Fruit fly (Drosophila melanogaster) whole organism, embryonic: Measurements from ENCODE around the gene Vm26Ab.
A peak's percentile ranks its signal among the peaks of the same experiment; 100 is the strongest.

Experiments
- Blimp-1 ChIP-seq: fragments of 200-800 bp; sonication (Bioruptor generic); optimal IDR thresholded peaks from 3 replicates; lab custom pipeline; 2018; ENCODE audit warnings: missing biosample characterization, missing genetic modification characterization, mild to moderate bottlenecking, moderate library complexity, missing genetic modification reagents
- BtbVII ChIP-seq: fragments of 200-800 bp; sonication (Bioruptor generic); optimal IDR thresholded peaks from 3 replicates; lab custom pipeline; 2017; ENCODE audit warnings: missing biosample characterization, mild to moderate bottlenecking, missing genetic modification characterization
- CG11247 ChIP-seq: fragments of 200-800 bp; sonication (Bioruptor generic); IDR thresholded peaks from 2 replicates; pipeline ENCODE4 v1.3.6; 2022; ENCODE audit warnings: missing biosample characterization, missing genetic modification characterization
- CG12071 ChIP-seq: fragments of 200-800 bp; sonication (Bioruptor generic); optimal IDR thresholded peaks from 3 replicates; lab custom pipeline; 2018; ENCODE audit warnings: missing biosample characterization, mild to moderate bottlenecking, missing genetic modification characterization
- CG1233 ChIP-seq: fragments of 200-800 bp; sonication (Bioruptor generic); optimal IDR thresholded peaks from 4 replicates; lab custom pipeline; 2018; ENCODE audit warnings: missing biosample characterization, mild to moderate bottlenecking, missing genetic modification characterization
- CG12744 ChIP-seq: fragments of 200-800 bp; sonication (Bioruptor generic); optimal IDR thresholded peaks from 2 replicates; lab custom pipeline; 2016; ENCODE audit warnings: missing biosample characterization, missing genetic modification characterization
- CG13894 ChIP-seq: fragments of 200-800 bp; sonication (Bioruptor generic); optimal IDR thresholded peaks from 3 replicates; lab custom pipeline; 2018; ENCODE audit warnings: missing biosample characterization, mild to moderate bottlenecking, missing genetic modification characterization, moderate library complexity
- CG15011 ChIP-seq: fragments of 200-800 bp; sonication (Bioruptor generic); optimal IDR thresholded peaks from 3 replicates; lab custom pipeline; 2018; ENCODE audit warnings: missing biosample characterization, mild to moderate bottlenecking, missing genetic modification characterization
- CG2120 ChIP-seq: fragments of 200-800 bp; sonication (Bioruptor generic); optimal IDR thresholded peaks from 3 replicates; lab custom pipeline; 2016; ENCODE audit warnings: missing biosample characterization, missing genetic modification characterization
- CG2712 ChIP-seq: fragments of 200-800 bp; optimal IDR thresholded peaks from 3 replicates; lab custom pipeline; 2019; ENCODE audit warnings: missing biosample characterization, mild to moderate bottlenecking, missing genetic modification characterization, moderate library complexity
- CG31365 ChIP-seq: fragments of 200-800 bp; sonication (Bioruptor generic); optimal IDR thresholded peaks from 2 replicates; lab custom pipeline; 2018; ENCODE audit warnings: missing biosample characterization, mild to moderate bottlenecking, missing genetic modification characterization
- CG3281 ChIP-seq: fragments of 200-800 bp; sonication (Bioruptor generic); optimal IDR thresholded peaks from 3 replicates; lab custom pipeline; 2017; ENCODE audit warnings: missing biosample characterization, mild to moderate bottlenecking, missing genetic modification characterization
- CG33213 ChIP-seq: fragments of 200-800 bp; sonication (Bioruptor generic); optimal IDR thresholded peaks from 3 replicates; lab custom pipeline; 2016; ENCODE audit warnings: missing biosample characterization, missing genetic modification characterization
- CG4328 ChIP-seq: fragments of 200-800 bp; sonication (Bioruptor generic); optimal IDR thresholded peaks from 3 replicates; lab custom pipeline; 2017; ENCODE audit warnings: missing biosample characterization, missing genetic modification reagents, missing genetic modification characterization
- CG5180 ChIP-seq: fragments of 200-800 bp; sonication (Bioruptor generic); optimal IDR thresholded peaks from 3 replicates; lab custom pipeline; 2017; ENCODE audit warnings: missing biosample characterization, missing genetic modification characterization, mild to moderate bottlenecking, moderate library complexity, missing genetic modification reagents
- CG7745 ChIP-seq: fragments of 200-800 bp; sonication (Bioruptor generic); optimal IDR thresholded peaks from 2 replicates; lab custom pipeline; 2018; ENCODE audit warnings: missing biosample characterization, mild to moderate bottlenecking, missing genetic modification characterization, moderate library complexity
- CG8388 ChIP-seq: fragments of 200-800 bp; sonication (Bioruptor generic); optimal IDR thresholded peaks from 2 replicates; lab custom pipeline; 2019; ENCODE audit warnings: missing biosample characterization, mild to moderate bottlenecking, missing genetic modification characterization, moderate library complexity
- CG8924 ChIP-seq: fragments of 200-800 bp; optimal IDR thresholded peaks from 3 replicates; lab custom pipeline; 2019; ENCODE audit warnings: missing biosample characterization, mild to moderate bottlenecking, missing genetic modification characterization, moderate library complexity
- CkIIα-i1 ChIP-seq: fragments of 200-800 bp; sonication (Bioruptor generic); IDR thresholded peaks from 2 replicates; pipeline ENCODE4 v1.3.6; 2022; ENCODE audit warnings: missing biosample characterization, missing genetic modification characterization
- Deaf1 ChIP-seq: fragments of 200-800 bp; optimal IDR thresholded peaks from 3 replicates; lab custom pipeline; 2019; ENCODE audit warnings: missing biosample characterization, mild to moderate bottlenecking, missing genetic modification characterization, moderate library complexity
- Eip74EF ChIP-seq, 2 experiments: fragments of 200-800 bp in 1 of 2; fragments of >200 bp in 1 of 2; sonication (Bioruptor generic) in 1 of 2; optimal IDR thresholded peaks; 2 replicates each; lab custom pipeline; 2017 to 2019; ENCODE audit warnings: missing biosample characterization in 2 of 2, missing genetic modification characterization in 2 of 2, mild to moderate bottlenecking in 1 of 2, moderate library complexity in 1 of 2
- Fer1 ChIP-seq: fragments of 200-800 bp; sonication (Bioruptor generic); optimal IDR thresholded peaks from 2 replicates; lab custom pipeline; 2017; ENCODE audit warnings: missing biosample characterization, mild to moderate bottlenecking, missing genetic modification characterization
- Hey ChIP-seq: fragments of 200-800 bp; sonication (Bioruptor generic); optimal IDR thresholded peaks from 3 replicates; lab custom pipeline; 2018; ENCODE audit warnings: missing biosample characterization, mild to moderate bottlenecking, missing genetic modification characterization
- Hmr ChIP-seq: fragments of 200-800 bp; sonication (Bioruptor generic); optimal IDR thresholded peaks from 3 replicates; lab custom pipeline; 2017; ENCODE audit warnings: mild to moderate bottlenecking, missing biosample characterization, missing genetic modification reagents, missing genetic modification characterization
- Hr51 ChIP-seq, 2 experiments: fragments of 200-800 bp; sonication (Bioruptor generic); optimal IDR thresholded peaks; 2 replicates in 1 of 2; 3 replicates in 1 of 2; lab custom pipeline; 2016 to 2018; ENCODE audit warnings: missing biosample characterization in 2 of 2, missing genetic modification characterization in 2 of 2, mild to moderate bottlenecking in 1 of 2, moderate library complexity in 1 of 2
- Jarid2 ChIP-seq: fragments of 200-800 bp; sonication (Bioruptor generic); optimal IDR thresholded peaks from 3 replicates; lab custom pipeline; 2017; ENCODE audit warnings: mild to moderate bottlenecking, missing biosample characterization, missing genetic modification reagents, missing genetic modification characterization
- Med ChIP-seq: fragments of 200-800 bp; sonication (Bioruptor generic); peaks from one replicate; lab custom pipeline; 2016; ENCODE audit warnings: missing biosample characterization, missing genetic modification characterization, mild to moderate bottlenecking, inconsistent platforms, moderate library complexity
- NC2β ChIP-seq: fragments of 200-800 bp; sonication (Bioruptor generic); optimal IDR thresholded peaks from 2 replicates; lab custom pipeline; 2016; ENCODE audit warnings: missing biosample characterization, missing genetic modification characterization
- Nf-YB ChIP-seq: fragments of 200-800 bp; sonication (Bioruptor generic); optimal IDR thresholded peaks from 3 replicates; lab custom pipeline; 2019; ENCODE audit warnings: missing biosample characterization, mild to moderate bottlenecking, missing genetic modification characterization, moderate library complexity
- Usf ChIP-seq: fragments of 200-800 bp; sonication (Bioruptor generic); optimal IDR thresholded peaks from 2 replicates; lab custom pipeline; 2017; ENCODE audit warnings: missing genotype, missing biosample characterization, missing genetic modification characterization
- ash1 ChIP-seq: fragments of 200-800 bp; sonication (Bioruptor generic); optimal IDR thresholded peaks from 2 replicates; lab custom pipeline; 2018; ENCODE audit warnings: missing biosample characterization, mild to moderate bottlenecking, missing genetic modification characterization
- bigmax ChIP-seq: fragments of 200-800 bp; sonication (Bioruptor generic); optimal IDR thresholded peaks from 2 replicates; lab custom pipeline; 2018; ENCODE audit warnings: missing biosample characterization, mild to moderate bottlenecking, missing genetic modification characterization
- cas ChIP-seq: fragments of 200-800 bp; sonication (Bioruptor generic); IDR thresholded peaks from 2 replicates; pipeline ENCODE4 v1.3.6; 2022; ENCODE audit warnings: missing biosample characterization, missing genetic modification characterization
- cg ChIP-seq: fragments of 200-800 bp; sonication (Bioruptor generic); optimal IDR thresholded peaks from 3 replicates; lab custom pipeline; 2019; ENCODE audit warnings: missing biosample characterization, mild to moderate bottlenecking, missing genetic modification characterization, moderate library complexity
- dmrt11E ChIP-seq: fragments of 200-800 bp; sonication (Bioruptor generic); optimal IDR thresholded peaks from 3 replicates; lab custom pipeline; 2018; ENCODE audit warnings: missing biosample characterization, mild to moderate bottlenecking, missing genetic modification characterization, moderate library complexity
- fd102C ChIP-seq: fragments of 200-800 bp; sonication (Bioruptor generic); optimal IDR thresholded peaks from 2 replicates; lab custom pipeline; 2018; ENCODE audit warnings: missing biosample characterization, mild to moderate bottlenecking, missing genetic modification characterization, moderate library complexity
- gcm ChIP-seq: fragments of 200-800 bp; sonication (Bioruptor generic); optimal IDR thresholded peaks from 2 replicates; lab custom pipeline; 2019; ENCODE audit warnings: missing biosample characterization, mild to moderate bottlenecking, missing genetic modification characterization, moderate library complexity
- gsb-n ChIP-seq: fragments of 200-800 bp; sonication (Bioruptor generic); optimal IDR thresholded peaks from 3 replicates; lab custom pipeline; 2018; ENCODE audit warnings: missing biosample characterization, mild to moderate bottlenecking, missing genetic modification characterization
- insv ChIP-seq, 2 experiments: fragments of 200-800 bp; sonication (Bioruptor generic); optimal IDR thresholded peaks; 3 replicates each; lab custom pipeline; 2016 to 2018; ENCODE audit warnings: missing biosample characterization in 2 of 2, missing genetic modification characterization in 2 of 2
- lbe ChIP-seq: fragments of 200-800 bp; sonication (Bioruptor generic); optimal IDR thresholded peaks from 2 replicates; lab custom pipeline; 2016; ENCODE audit warnings: missing biosample characterization, mild to moderate bottlenecking, missing genetic modification characterization
- nau ChIP-seq: fragments of 200-800 bp; sonication (Bioruptor generic); optimal IDR thresholded peaks from 3 replicates; lab custom pipeline; 2017; ENCODE audit warnings: missing biosample characterization, mild to moderate bottlenecking, missing genetic modification characterization, missing genetic modification reagents
- nerfin-1 ChIP-seq: fragments of 200-800 bp; sonication (Bioruptor generic); optimal IDR thresholded peaks from 3 replicates; lab custom pipeline; 2019; ENCODE audit warnings: missing biosample characterization, mild to moderate bottlenecking, missing genetic modification characterization, moderate library complexity
- pros ChIP-seq: fragments of 200-800 bp; sonication (Bioruptor generic); optimal IDR thresholded peaks from 3 replicates; lab custom pipeline; 2019; ENCODE audit warnings: missing biosample characterization, mild to moderate bottlenecking, missing genetic modification characterization, moderate library complexity
- ro ChIP-seq: fragments of 200-800 bp; sonication (Bioruptor generic); IDR thresholded peaks from 2 replicates; pipeline ENCODE4 v1.3.6; 2022; ENCODE audit warnings: missing biosample characterization, missing genetic modification characterization
- salm ChIP-seq: fragments of 200-800 bp; sonication (Bioruptor generic); optimal IDR thresholded peaks from 2 replicates; lab custom pipeline; 2018; ENCODE audit warnings: missing biosample characterization, mild to moderate bottlenecking, missing genetic modification characterization
- ssp ChIP-seq: fragments of 200-800 bp; sonication (Bioruptor generic); IDR thresholded peaks from 2 replicates; pipeline ENCODE4 v1.3.6; 2022; ENCODE audit warnings: missing biosample characterization, missing genetic modification characterization
- trem ChIP-seq: fragments of 200-800 bp; optimal IDR thresholded peaks from 3 replicates; lab custom pipeline; 2019; ENCODE audit warnings: missing biosample characterization, mild to moderate bottlenecking, missing genetic modification characterization, moderate library complexity

Gene Vm26Ab

DNA sequence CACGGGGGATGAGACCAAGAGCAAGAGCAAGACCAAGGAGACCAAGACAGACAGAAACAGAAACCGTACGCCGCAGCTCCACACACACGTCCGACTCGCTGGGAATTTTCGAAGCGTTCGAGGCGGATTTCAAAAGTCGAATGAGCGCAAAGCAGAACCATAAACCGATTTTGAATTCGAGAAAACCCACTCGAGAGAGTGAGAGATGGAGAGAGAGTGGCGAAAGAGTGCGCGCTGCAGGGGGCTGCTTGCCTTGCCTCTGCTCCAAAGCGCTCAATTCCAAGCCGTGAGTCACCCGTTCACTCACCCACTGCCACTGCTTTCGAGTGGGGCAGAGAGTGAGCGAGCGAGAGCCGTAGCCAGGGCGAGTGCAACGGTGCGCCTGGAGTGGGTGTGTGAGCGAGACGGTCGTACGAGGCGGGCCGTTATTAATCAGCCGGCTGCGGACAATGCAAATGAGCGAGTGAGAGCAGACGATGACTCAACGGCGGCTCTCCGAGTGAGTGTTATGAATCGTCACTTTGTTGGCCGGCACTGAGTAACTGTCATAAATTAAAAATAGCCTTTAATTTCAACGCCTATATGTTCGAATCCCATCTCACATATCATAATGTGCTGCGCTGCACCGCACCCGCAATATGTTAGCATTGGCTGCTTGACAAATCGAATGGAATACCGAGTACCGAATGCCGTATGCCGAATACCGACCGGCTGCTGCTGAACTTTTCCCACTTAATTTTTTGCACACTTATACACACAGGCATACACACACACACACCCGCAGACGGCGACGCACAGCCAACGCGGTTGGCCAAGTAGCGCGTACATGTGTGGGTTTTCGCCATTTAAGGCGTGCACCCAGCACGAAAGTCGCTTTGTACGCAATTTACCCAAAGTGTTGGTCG is 23.4 kb downstream of the Vm26Ab start (continued):
- TF ChIP-seq Blimp-1 (peak; percentile 4), salm (tag; lab: Kevin White, UChicago) (peak; percentile 42), gcm (GFP tag; lab: Kevin White, UChicago) (peak; percentile 26), insv (GFP tag; optimal IDR thresholded peaks at IDR 0.05; lab: Kevin White, UChicago) (peak in 1 of 2 experiments; percentile 37), CG2712 (tag; lab: Kevin White, UChicago) (peak; percentile 34), CG31365 (tag; lab: Kevin White, UChicago) (peak; percentile 39), Eip74EF (GFP tag; optimal IDR thresholded peaks at IDR 0.05; lab: Kevin White, UChicago) (peak in 1 of 2 experiments; percentile 62), CG13894 (tag; lab: Kevin White, UChicago) (peak; percentile 57), Usf (GFP tag; lab: Kevin White, UChicago) (no peak), CG12744 (GFP tag; lab: Kevin White, UChicago) (no peak), nau (no peak), trem (tag; lab: Kevin White, UChicago) (peak; percentile 12), CG2120 (GFP tag; lab: Kevin White, UChicago) (peak; percentile 17), nerfin-1 (tag; lab: Kevin White, UChicago) (peak; percentile 32), Hr51 (GFP tag; optimal IDR thresholded peaks at IDR 0.05; lab: Kevin White, UChicago) (peak in 1 of 2 experiments; percentile 7), dmrt11E (tag; lab: Kevin White, UChicago) (no peak), Jarid2 (GFP tag; lab: Kevin White, UChicago) (peak; percentile 82), lbe (GFP tag; lab: Kevin White, UChicago) (peak; percentile 70), CkIIα-i1 (GFP tag; lab: Robert Waterston, UW) (no peak), CG3281 (GFP tag; lab: Kevin White, UChicago) (peak; percentile 34), CG1233 (GFP tag; lab: Kevin White, UChicago) (peak; percentile 37), Hey (tag; lab: Kevin White, UChicago) (no peak), CG7745 (tag; lab: Kevin White, UChicago) (peak; percentile 100), Fer1 (peak; percentile 82), cas (GFP tag; lab: Robert Waterston, UW) (no peak), CG4328 (peak; percentile 0), pros (GFP tag; lab: Kevin White, UChicago) (peak; percentile 91), fd102C (GFP tag; lab: Kevin White, UChicago) (no peak), Med (GFP tag; lab: Kevin White, UChicago) (peak; percentile 87), CG8388 (GFP tag; lab: Kevin White, UChicago) (peak; percentile 9), Hmr (GFP tag; lab: Kevin White, UChicago) (peak; percentile 39), ash1 (GFP tag; lab: Kevin White, UChicago) (peak; percentile 67), Nf-YB (GFP tag; lab: Kevin White, UChicago) (peak; percentile 20), CG12071 (GFP tag; lab: Kevin White, UChicago) (peak; percentile 68), bigmax (GFP tag; lab: Kevin White, UChicago) (no peak), CG8924 (peak; percentile 23), cg (GFP tag; lab: Kevin White, UChicago) (peak; percentile 92), CG33213 (GFP tag; lab: Kevin White, UChicago) (no peak), ro (GFP tag; lab: Robert Waterston, UW) (no peak), CG15011 (GFP tag; lab: Kevin White, UChicago) (no peak), NC2β (peak; percentile 28), Deaf1 (tag; lab: Kevin White, UChicago) (peak; percentile 51), CG11247 (GFP tag; lab: Robert Waterston, UW) (no peak), ssp (GFP tag; lab: Robert Waterston, UW) (no peak), CG5180 (GFP tag; lab: Kevin White, UChicago) (peak; percentile 13), BtbVII (GFP tag; lab: Kevin White, UChicago) (peak; percentile 73), gsb-n (tag; lab: Kevin White, UChicago) (peak; percentile 5)
